Worm (Caenorhabditis elegans) whole organism, L4 larva: ENCODE measurements around the gene K08F11.1.
A peak's percentile ranks its signal among the peaks of the same experiment; 100 is the strongest.

Experiments used
- F37D6.2 ChIP-seq: sonication (generic microtip); optimal IDR thresholded peaks from 2 replicates; lab custom pipeline; 2016; ENCODE audit warnings: mild to moderate bottlenecking, missing genetic modification characterization, missing compliant biosample characterization
- F49E8.2 ChIP-seq: sonication (generic microtip); optimal IDR thresholded peaks from 2 replicates; lab custom pipeline; 2016; ENCODE audit warnings: missing compliant biosample characterization, mild to moderate bottlenecking, missing genetic modification characterization, borderline replicate concordance
- T26A8.4 ChIP-seq: fragments of 200-800 bp; sonication (Bioruptor generic); IDR thresholded peaks from 2 replicates; pipeline ENCODE4 v1.3.6; 2022; ENCODE audit warnings: missing genetic modification characterization, missing compliant biosample characterization
- Y48G9A.11 ChIP-seq: fragments of 200-800 bp; sonication (Bioruptor generic); IDR thresholded peaks from 2 replicates; pipeline ENCODE4 v1.3.6; 2022; ENCODE audit warnings: missing genetic modification reagents, missing genetic modification characterization, missing compliant biosample characterization
- Y75B8A.6 ChIP-seq: fragments of 200-800 bp; sonication (Bioruptor generic); IDR thresholded peaks from 2 replicates; pipeline ENCODE4 v1.3.6; 2022; ENCODE audit warnings: missing genetic modification reagents, missing genetic modification characterization, missing compliant biosample characterization
- aha-1 ChIP-seq: fragments of 150-350 bp; peaks from one replicate; lab custom pipeline; 2014; ENCODE audit warnings: missing biosample characterization, missing genetic modification characterization
- ama-1 ChIP-seq: fragments of 150-350 bp; optimal IDR thresholded peaks from 2 replicates; lab custom pipeline; 2014; ENCODE audit warnings: inconsistent platforms, mixed read lengths
- arid-1 ChIP-seq: fragments of 200-800 bp; sonication (Bioruptor generic); conservative IDR thresholded peaks from 2 replicates; pipeline ENCODE4 v1.3.6; 2022; ENCODE audit warnings: missing genetic modification reagents, missing genetic modification characterization, missing compliant biosample characterization
- attf-4 ChIP-seq: sonication (generic microtip); optimal IDR thresholded peaks from 3 replicates; lab custom pipeline; 2017; ENCODE audit warnings: missing biosample characterization, missing genetic modification characterization
- ceh-32 ChIP-seq: sonication (generic microtip); optimal IDR thresholded peaks from 2 replicates; lab custom pipeline; 2016; ENCODE audit warnings: mild to moderate bottlenecking, missing genetic modification characterization, missing compliant biosample characterization; ENCODE audit not compliant: poor library complexity
- ceh-82 ChIP-seq: sonication (generic microtip); optimal IDR thresholded peaks from 2 replicates; lab custom pipeline; 2017; ENCODE audit warnings: missing biosample characterization, missing genetic modification characterization
- ctbp-1 ChIP-seq: fragments of 200-800 bp; sonication (Bioruptor generic); IDR thresholded peaks from 2 replicates; pipeline ENCODE4 v1.3.6; 2022; ENCODE audit warnings: missing genetic modification reagents, missing genetic modification characterization, missing compliant biosample characterization
- daf-16 ChIP-seq, 3 experiments: sonication (generic microtip); optimal IDR thresholded peaks; 2 replicates each; lab custom pipeline; 2016 to 2017; ENCODE audit warnings: missing genetic modification characterization in 3 of 3, missing genetic modification reagents in 3 of 3, mild to moderate bottlenecking in 2 of 3, missing compliant biosample characterization in 2 of 3, missing biosample characterization in 1 of 3, moderate library complexity in 1 of 3
- daf-19 ChIP-seq: fragments of 200-800 bp; sonication (Bioruptor generic); conservative IDR thresholded peaks from 2 replicates; pipeline ENCODE4 v1.3.6; 2022; ENCODE audit warnings: missing genetic modification characterization, missing compliant biosample characterization
- dmd-6 ChIP-seq: fragments of 200-800 bp; sonication (Bioruptor generic); IDR thresholded peaks from 2 replicates; pipeline ENCODE4 v1.3.6; 2022; ENCODE audit warnings: missing genetic modification reagents, missing genetic modification characterization, missing compliant biosample characterization
- dmd-8 ChIP-seq: fragments of 200-800 bp; sonication (Bioruptor generic); IDR thresholded peaks from 2 replicates; pipeline ENCODE4 v1.3.6; 2022; ENCODE audit warnings: missing genetic modification characterization, missing compliant biosample characterization
- duxl-1 ChIP-seq: sonication (generic microtip); optimal IDR thresholded peaks from 2 replicates; lab custom pipeline; 2016; ENCODE audit warnings: mild to moderate bottlenecking, missing genetic modification characterization, moderate library complexity, missing compliant biosample characterization; ENCODE audit not compliant: poor library complexity
- dve-1 ChIP-seq: sonication (generic microtip); optimal IDR thresholded peaks from 2 replicates; lab custom pipeline; 2017; ENCODE audit warnings: antibody characterized with exemption, mild to moderate bottlenecking, missing genetic modification characterization, missing compliant biosample characterization; ENCODE audit not compliant: insufficient read depth
- fos-1 ChIP-seq: fragments of 150-350 bp; optimal IDR thresholded peaks from 2 replicates; lab custom pipeline; 2014; ENCODE audit warnings: missing biosample characterization, missing genetic modification characterization
- hmg-1.1 ChIP-seq: fragments of 200-800 bp; sonication (Bioruptor generic); IDR thresholded peaks from 2 replicates; pipeline ENCODE4 v1.3.6; 2022; ENCODE audit warnings: missing genetic modification reagents, missing genetic modification characterization, missing compliant biosample characterization
- jun-1 ChIP-seq: fragments of 150-350 bp; optimal IDR thresholded peaks from 2 replicates; lab custom pipeline; 2014; ENCODE audit warnings: missing biosample characterization, missing genetic modification reagents, missing genetic modification characterization
- lim-7 ChIP-seq: fragments of 200-800 bp; sonication (Bioruptor generic); IDR thresholded peaks from 2 replicates; pipeline ENCODE4 v1.3.6; 2022; ENCODE audit warnings: missing genetic modification characterization, missing compliant biosample characterization
- lin-1 ChIP-seq: fragments of 200-800 bp; sonication (Bioruptor generic); IDR thresholded peaks from 2 replicates; pipeline ENCODE4 v1.3.6; 2022; ENCODE audit warnings: missing genetic modification reagents, missing genetic modification characterization, missing compliant biosample characterization
- lin-29 ChIP-seq: fragments of 200-800 bp; sonication (Bioruptor generic); IDR thresholded peaks from 2 replicates; pipeline ENCODE4 v1.3.6; 2022; ENCODE audit warnings: missing genetic modification reagents, missing genetic modification characterization, missing compliant biosample characterization
- lin-38 ChIP-seq: fragments of 200-800 bp; sonication (Bioruptor generic); IDR thresholded peaks from 2 replicates; pipeline ENCODE4 v1.3.6; 2022; ENCODE audit warnings: missing genetic modification reagents, missing genetic modification characterization, missing compliant biosample characterization
- lsy-2 ChIP-seq, 2 experiments: fragments of 150-350 bp in 1 of 2; sonication (generic microtip) in 1 of 2; optimal IDR thresholded peaks; 2 replicates each; lab custom pipeline; 2014 to 2017; ENCODE audit warnings: missing biosample characterization in 2 of 2, missing genetic modification characterization in 2 of 2
- madf-9 ChIP-seq: fragments of 200-800 bp; sonication (Bioruptor generic); conservative IDR thresholded peaks from 2 replicates; pipeline ENCODE4 v1.3.6; 2022; ENCODE audit warnings: missing genetic modification reagents, missing genetic modification characterization, missing compliant biosample characterization
- mdl-1 ChIP-seq, 2 experiments: fragments of 150-350 bp in 1 of 2; sonication (generic microtip) in 1 of 2; optimal IDR thresholded peaks; 2 replicates each; lab custom pipeline; 2014 to 2017; ENCODE audit warnings: missing biosample characterization in 2 of 2, missing genetic modification characterization in 2 of 2
- mdt-29 ChIP-seq: fragments of 200-800 bp; sonication (Bioruptor generic); IDR thresholded peaks from 2 replicates; pipeline ENCODE4 v1.3.6; 2022; ENCODE audit warnings: missing genetic modification reagents, missing genetic modification characterization, missing compliant biosample characterization
- mes-2 ChIP-seq: sonication (generic microtip); optimal IDR thresholded peaks from 2 replicates; lab custom pipeline; 2016; ENCODE audit warnings: missing genotype, mild to moderate bottlenecking, missing genetic modification characterization, missing compliant biosample characterization; ENCODE audit not compliant: poor library complexity, severe bottlenecking
- mxl-3 ChIP-seq: fragments of 200-800 bp; sonication (Bioruptor generic); optimal IDR thresholded peaks from 2 replicates; lab custom pipeline; 2018; ENCODE audit warnings: mild to moderate bottlenecking, missing genetic modification characterization, missing compliant biosample characterization
- nhr-102 ChIP-seq: sonication (generic microtip); optimal IDR thresholded peaks from 2 replicates; lab custom pipeline; 2016; ENCODE audit warnings: mild to moderate bottlenecking, missing genetic modification characterization, moderate library complexity, missing compliant biosample characterization
- nhr-11 ChIP-seq: fragments of 150-350 bp; optimal IDR thresholded peaks from 2 replicates; lab custom pipeline; 2014; ENCODE audit warnings: missing biosample characterization, missing genetic modification characterization
- nhr-237 ChIP-seq: sonication (generic microtip); optimal IDR thresholded peaks from 2 replicates; lab custom pipeline; 2017; ENCODE audit warnings: missing biosample characterization, missing genetic modification characterization
- nhr-48 ChIP-seq: sonication (generic microtip); optimal IDR thresholded peaks from 2 replicates; lab custom pipeline; 2016; ENCODE audit warnings: mild to moderate bottlenecking, missing genetic modification characterization, missing compliant biosample characterization
- nhr-76 ChIP-seq: fragments of 150-350 bp; optimal IDR thresholded peaks from 2 replicates; lab custom pipeline; 2014; ENCODE audit warnings: missing biosample characterization, missing genetic modification characterization
- nhr-77 ChIP-seq: fragments of 150-350 bp; optimal IDR thresholded peaks from 2 replicates; lab custom pipeline; 2014; ENCODE audit warnings: missing biosample characterization, missing genetic modification characterization
- pqm-1 ChIP-seq: sonication (generic microtip); optimal IDR thresholded peaks from 2 replicates; lab custom pipeline; 2017; ENCODE audit warnings: missing biosample characterization, missing genetic modification characterization
- rbr-2 ChIP-seq: sonication (generic microtip); optimal IDR thresholded peaks from 2 replicates; lab custom pipeline; 2016; ENCODE audit warnings: missing genotype, missing genetic modification characterization, missing compliant biosample characterization
- snpc-1.2 ChIP-seq: fragments of 200-800 bp; sonication (Bioruptor generic); IDR thresholded peaks from 2 replicates; pipeline ENCODE4 v1.3.6; 2022; ENCODE audit warnings: missing genetic modification reagents, missing genetic modification characterization, missing compliant biosample characterization
- spr-1 ChIP-seq: sonication (generic microtip); optimal IDR thresholded peaks from 2 replicates; lab custom pipeline; 2016; ENCODE audit warnings: mild to moderate bottlenecking, missing genetic modification characterization, missing compliant biosample characterization
- tra-1 ChIP-seq: fragments of 200-800 bp; sonication (Bioruptor generic); IDR thresholded peaks from 2 replicates; pipeline ENCODE4 v1.3.6; 2022; ENCODE audit warnings: missing genetic modification reagents, missing genetic modification characterization, missing compliant biosample characterization
- vab-7 ChIP-seq: fragments of 200-800 bp; sonication (Bioruptor generic); IDR thresholded peaks from 2 replicates; pipeline ENCODE4 v1.3.6; 2022; ENCODE audit warnings: missing genetic modification reagents, missing genetic modification characterization, missing compliant biosample characterization
- zag-1 ChIP-seq: fragments of 150-350 bp; optimal IDR thresholded peaks from 2 replicates; lab custom pipeline; 2014; ENCODE audit warnings: missing biosample characterization, missing genetic modification characterization
- zfp-3 ChIP-seq: fragments of 200-800 bp; sonication (Bioruptor generic); conservative IDR thresholded peaks from 2 replicates; pipeline ENCODE4 v1.3.6; 2022; ENCODE audit warnings: missing genetic modification reagents, missing genetic modification characterization, missing compliant biosample characterization
- ztf-7 ChIP-seq: fragments of 150-350 bp; optimal IDR thresholded peaks from 2 replicates; lab custom pipeline; 2014; ENCODE audit warnings: missing biosample characterization, missing genetic modification characterization

The K08F11.1 gene

DNA sequence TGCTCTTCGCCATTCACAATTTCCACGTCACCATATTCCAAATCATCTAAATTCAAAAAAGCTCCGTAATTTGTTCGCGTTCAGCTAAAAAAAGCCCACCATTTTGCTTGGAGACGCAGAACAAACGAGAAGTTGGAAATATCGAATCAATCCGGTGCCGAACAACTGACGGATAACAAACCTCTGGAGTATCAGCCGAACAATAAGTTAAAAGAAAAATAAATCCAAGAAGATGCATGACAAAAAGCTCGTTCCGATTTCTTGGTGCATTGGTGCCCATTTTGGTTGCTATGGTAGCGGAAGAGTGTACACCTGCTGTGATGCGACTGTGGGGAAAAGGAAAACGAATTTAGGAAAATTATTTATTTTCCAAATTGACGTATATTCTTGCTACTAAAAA, 22.9 kb downstream of the K08F11.1 start, which contains the start of gene tctn-1:
TSS of gene tctn-1 (minus strand) at position 280 of the 400 bp plus-strand sequence.
- TF ChIP-seq dmd-6 (GFP tag; lab: Robert Waterston, UW) (peak; percentile 23; the same call in 1 of the 2 replicates), lin-38 (peak; percentile 35; the same call in 1 of the 2 replicates), madf-9 (GFP tag; lab: Robert Waterston, UW) (0 out of 2 replicates have a peak, but pooled peaks have one; percentile 16), daf-19 (GFP tag; lab: Robert Waterston, UW) (no peak), daf-16 (GFP tag; optimal IDR thresholded peaks at IDR 0.05; lab: Kevin White, UChicago) (peak in 1 of 2 experiments; percentile 22), daf-16 (tag; optimal IDR thresholded peaks at IDR 0.05; lab: Kevin White, UChicago) (peak; percentile 21), F49E8.2 (no peak), lim-7 (GFP tag; lab: Robert Waterston, UW) (no peak), dve-1 (tag; lab: Kevin White, UChicago) (peak; percentile 7), dmd-8 (0 out of 2 replicates have a peak, but pooled peaks have one; percentile 15), ama-1 (peak; percentile 86), fos-1 (tag; lab: Kevin White, UChicago) (no peak), mdt-29 (GFP tag; lab: Robert Waterston, UW) (0 out of 2 replicates have a peak, but pooled peaks have one; percentile 26), snpc-1.2 (GFP tag; lab: Robert Waterston, UW) (no peak), ceh-32 (tag; lab: Kevin White, UChicago) (no peak), Y48G9A.11 (GFP tag; lab: Robert Waterston, UW) (0 out of 2 replicates have a peak, but pooled peaks have one; percentile 8), zfp-3 (GFP tag; lab: Robert Waterston, UW) (peak; percentile 18; the same call in 1 of the 2 replicates), aha-1 (tag; lab: Kevin White, UChicago) (peak; percentile 22), ctbp-1 (GFP tag; lab: Robert Waterston, UW) (0 out of 2 replicates have a peak, but pooled peaks have one; percentile 14), attf-4 (no peak), lin-29 (no peak), lsy-2 (tag; optimal IDR thresholded peaks at IDR 0.05; lab: Kevin White, UChicago) (peak in 1 of 2 experiments; percentile 41), hmg-1.1 (0 out of 2 replicates have a peak, but pooled peaks have one; percentile 27), nhr-76 (no peak), spr-1 (tag; lab: Kevin White, UChicago) (no peak), mes-2 (tag; lab: Kevin White, UChicago) (peak; percentile 9), arid-1 (0 out of 2 replicates have a peak, but pooled peaks have one; percentile 20), tra-1 (GFP tag; lab: Robert Waterston, UW) (no peak), F37D6.2 (no peak), mdl-1 (tag; optimal IDR thresholded peaks at IDR 0.05; lab: Kevin White, UChicago) (no peak)

DNA sequence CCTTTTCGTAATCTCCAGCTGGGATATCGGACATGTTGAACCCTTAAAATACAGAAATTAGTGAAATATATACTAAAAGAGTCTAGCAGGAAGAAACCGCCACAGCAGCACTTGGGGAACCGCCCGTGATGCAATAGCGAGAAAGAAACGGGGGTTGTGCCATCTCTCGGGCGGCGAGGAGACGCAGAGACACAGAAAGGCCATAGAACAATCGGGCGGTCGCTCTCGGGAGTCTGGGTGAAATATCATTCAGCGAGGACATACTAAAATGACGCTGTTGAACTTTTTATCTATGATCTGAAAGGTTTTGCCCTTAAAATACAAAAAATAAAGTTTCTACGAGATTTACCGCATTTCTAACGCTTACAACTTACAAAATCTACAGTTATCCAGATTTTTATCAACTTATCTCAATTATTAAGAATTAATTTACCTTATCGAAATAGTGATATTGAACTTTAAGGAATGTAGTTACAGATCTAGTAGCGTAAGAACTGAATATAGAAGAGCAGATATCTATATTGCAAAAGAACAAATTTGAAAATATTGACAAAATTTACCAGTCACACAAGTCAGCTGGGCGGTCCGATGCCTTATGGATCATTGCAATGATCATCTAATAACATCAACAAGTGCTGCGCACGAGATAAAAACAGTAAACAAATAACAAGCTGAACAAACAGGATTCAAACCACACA, 23.9 kb downstream of the K08F11.1 start, which contains the start of gene cyc-2.1:
TSS of gene cyc-2.1 (minus strand) at position 605 of the 698 bp plus-strand sequence.
- TF ChIP-seq mxl-3 (GFP tag; lab: Kevin White, UChicago): peak; percentile 45
- TF ChIP-seq pqm-1 (tag; lab: Kevin White, UChicago): peak; percentile 5
- TF ChIP-seq zfp-3 (GFP tag; lab: Robert Waterston, UW): no peak
- peak; percentile 73 for TF ChIP-seq T26A8.4 (GFP tag; lab: Robert Waterston, UW)
- peak; percentile 63 for TF ChIP-seq dmd-6 (GFP tag; lab: Robert Waterston, UW)
- TF ChIP-seq nhr-77 (tag; lab: Kevin White, UChicago): peak; percentile 42
- peak; percentile 71 for TF ChIP-seq arid-1
- no peak for TF ChIP-seq duxl-1 (tag; lab: Kevin White, UChicago)
- TF ChIP-seq nhr-11: peak; percentile 52
- TF ChIP-seq spr-1 (tag; lab: Kevin White, UChicago): peak; percentile 15
- TF ChIP-seq nhr-237 (tag; lab: Kevin White, UChicago): peak; percentile 21
- 0 out of 2 replicates have a peak, but pooled peaks have one; percentile 22 for TF ChIP-seq Y75B8A.6 (GFP tag; lab: Robert Waterston, UW)
- TF ChIP-seq lin-1 (GFP tag; lab: Robert Waterston, UW): peak; percentile 63; the same call in 1 of the 2 replicates
- TF ChIP-seq nhr-48: peak; percentile 57
- TF ChIP-seq Y48G9A.11 (GFP tag; lab: Robert Waterston, UW): peak; percentile 28; the same call in 1 of the 2 replicates
- no peak for TF ChIP-seq ceh-82 (tag; lab: Kevin White, UChicago)
- peak; percentile 47 for TF ChIP-seq nhr-102 (tag; lab: Kevin White, UChicago)
- TF ChIP-seq rbr-2 (tag; lab: Kevin White, UChicago): peak; percentile 68
- no peak for TF ChIP-seq fos-1 (tag; lab: Kevin White, UChicago)
- TF ChIP-seq vab-7 (GFP tag; lab: Robert Waterston, UW): peak; percentile 37; the same call in 1 of the 2 replicates
- TF ChIP-seq zag-1 (tag; lab: Kevin White, UChicago): no peak
- peak; percentile 82 for TF ChIP-seq snpc-1.2 (GFP tag; lab: Robert Waterston, UW)
- peak; percentile 24 for TF ChIP-seq jun-1 (tag; lab: Kevin White, UChicago)
- TF ChIP-seq dmd-8: 0 out of 2 replicates have a peak, but pooled peaks have one; percentile 54
- no peak for TF ChIP-seq ztf-7 (tag; lab: Kevin White, UChicago)
- peak; percentile 51; the same call in 1 of the 2 replicates for TF ChIP-seq hmg-1.1
- TF ChIP-seq mes-2 (tag; lab: Kevin White, UChicago): peak; percentile 76
